Worm (Caenorhabditis elegans) whole organism, L3 larva: ENCODE results near the gene srd-51.

Experiments
- ama-1 ChIP-seq: fragments of 150-350 bp; optimal IDR thresholded peaks from 2 replicates; lab custom pipeline; 2018
- daf-12 ChIP-seq: fragments of 150-350 bp; optimal IDR thresholded peaks from 2 replicates; lab custom pipeline; 2014; ENCODE audit warnings: missing biosample characterization, missing genetic modification reagents, missing genetic modification characterization
- elt-2 ChIP-seq: sonication (generic microtip); optimal IDR thresholded peaks from 2 replicates; lab custom pipeline; 2016; ENCODE audit warnings: missing genetic modification reagents, mild to moderate bottlenecking, missing genetic modification characterization, missing compliant biosample characterization
- jun-1 ChIP-seq: fragments of 150-350 bp; optimal IDR thresholded peaks from 2 replicates; lab custom pipeline; 2014; ENCODE audit warnings: missing biosample characterization, missing genetic modification reagents, missing genetic modification characterization
- lin-39 ChIP-seq: fragments of 150-350 bp; optimal IDR thresholded peaks from 2 replicates; lab custom pipeline; 2018; ENCODE audit warnings: missing biosample characterization, missing genetic modification reagents, missing genetic modification characterization
- mdl-1 ChIP-seq: fragments of 150-350 bp; optimal IDR thresholded peaks from 2 replicates; lab custom pipeline; 2014; ENCODE audit warnings: missing biosample characterization, missing genetic modification characterization
- nhr-12 ChIP-seq: fragments of 150-350 bp; optimal IDR thresholded peaks from 2 replicates; lab custom pipeline; 2014; ENCODE audit warnings: missing biosample characterization, missing genetic modification characterization
- nhr-23 ChIP-seq: fragments of 150-350 bp; optimal IDR thresholded peaks from 2 replicates; lab custom pipeline; 2014; ENCODE audit warnings: missing biosample characterization, missing genetic modification reagents, missing genetic modification characterization
- nhr-237 ChIP-seq: fragments of 150-350 bp; optimal IDR thresholded peaks from 2 replicates; lab custom pipeline; 2014; ENCODE audit warnings: missing biosample characterization, missing genetic modification characterization
- nhr-28 ChIP-seq: fragments of 150-350 bp; optimal IDR thresholded peaks from 2 replicates; lab custom pipeline; 2014; ENCODE audit warnings: missing biosample characterization, missing genetic modification characterization
- nhr-77 ChIP-seq: fragments of 150-350 bp; optimal IDR thresholded peaks from 2 replicates; lab custom pipeline; 2014; ENCODE audit warnings: missing biosample characterization, missing genetic modification characterization
- pqm-1 ChIP-seq: fragments of 150-350 bp; optimal IDR thresholded peaks from 2 replicates; lab custom pipeline; 2017; ENCODE audit warnings: missing biosample characterization, missing genetic modification characterization, inconsistent platforms
- unc-62 ChIP-seq: fragments of 150-350 bp; sonication (generic microtip); optimal IDR thresholded peaks from 4 replicates; lab custom pipeline; 2014; ENCODE audit warnings: missing biosample characterization, missing genetic modification reagents, missing genetic modification characterization
- ztf-11 ChIP-seq: fragments of 150-350 bp; optimal IDR thresholded peaks from 2 replicates; lab custom pipeline; 2014; ENCODE audit warnings: missing biosample characterization, missing genetic modification characterization

ce11 chrX:13505201-13505600, 20.5 kb upstream of the srd-51 start:
- no peak for TF ChIP-seq nhr-77 (tag; lab: Kevin White, UChicago)
- TF ChIP-seq jun-1, result no peak
- no peak for TF ChIP-seq ztf-11 (tag; lab: Kevin White, UChicago)
- no peak for TF ChIP-seq nhr-12 (tag; lab: Kevin White, UChicago)
- no peak for TF ChIP-seq mdl-1 (tag; lab: Kevin White, UChicago)
- TF ChIP-seq lin-39 (tag; lab: Kevin White, UChicago), result no peak
- no peak for TF ChIP-seq nhr-23 (tag; lab: Kevin White, UChicago)
- no peak for TF ChIP-seq unc-62 (GFP tag; lab: Kevin White, UChicago)
- TF ChIP-seq daf-12 (tag; lab: Kevin White, UChicago), result no peak
- no peak for TF ChIP-seq nhr-28
- TF ChIP-seq ama-1 (lab: Kevin White, UChicago), result no peak
- TF ChIP-seq nhr-237 (tag; lab: Kevin White, UChicago), result no peak
- no peak for TF ChIP-seq elt-2 (tag; lab: Kevin White, UChicago)
- no peak for TF ChIP-seq pqm-1 (tag; lab: Kevin White, UChicago)
